Worm (Caenorhabditis elegans) whole organism, L2 larva: Measurements from ENCODE around the gene cids-1.

Experiments
- lin-39 ChIP-seq: fragments of 150-350 bp; optimal IDR thresholded peaks from 2 replicates; lab custom pipeline; 2014; ENCODE audit warnings: missing biosample characterization, missing genetic modification reagents, missing genetic modification characterization
- snpc-4 ChIP-seq: fragments of 150-350 bp; optimal IDR thresholded peaks from 2 replicates; lab custom pipeline; 2014; ENCODE audit warnings: missing biosample characterization, missing genetic modification characterization
- unc-62 ChIP-seq: fragments of 150-350 bp; optimal IDR thresholded peaks from 2 replicates; lab custom pipeline; 2014; ENCODE audit warnings: missing biosample characterization, missing genetic modification reagents, missing genetic modification characterization
- ztf-11 ChIP-seq: sonication (generic microtip); optimal IDR thresholded peaks from 2 replicates; lab custom pipeline; 2017; ENCODE audit warnings: missing biosample characterization, missing genetic modification characterization

- TF ChIP-seq unc-62: no peak
- no peak for TF ChIP-seq snpc-4 (tag; lab: Kevin White, UChicago)
- TF ChIP-seq lin-39: no peak
- TF ChIP-seq ztf-11 (tag; lab: Kevin White, UChicago): no peak
Observed at ce11 chrIII:8283525-8283924, 39.3 kb downstream of the cids-1 start.
